Worm (Caenorhabditis elegans) whole organism, late embryonic: Measurements from ENCODE around the gene M60.7.
A peak's percentile ranks its signal among the peaks of the same experiment; 100 is the strongest.

Experiments used
- C38D4.7 ChIP-seq: fragments of 200-800 bp; sonication (Bioruptor generic); optimal IDR thresholded peaks from 2 replicates; lab custom pipeline; 2018; ENCODE audit warnings: mild to moderate bottlenecking, missing genetic modification characterization, moderate library complexity, missing compliant biosample characterization
- F13H6.1 ChIP-seq: sonication (generic microtip); optimal IDR thresholded peaks from 2 replicates; lab custom pipeline; 2016; ENCODE audit warnings: missing genetic modification characterization, missing compliant biosample characterization
- K02D7.2 ChIP-seq: sonication (generic microtip); optimal IDR thresholded peaks from 2 replicates; lab custom pipeline; 2017; ENCODE audit warnings: mild to moderate bottlenecking, missing genetic modification characterization, missing compliant biosample characterization
- ceh-14 ChIP-seq: sonication (generic microtip); optimal IDR thresholded peaks from 2 replicates; lab custom pipeline; 2016; ENCODE audit warnings: missing genotype, missing genetic modification characterization, missing compliant biosample characterization
- ceh-18 ChIP-seq: sonication (generic microtip); optimal IDR thresholded peaks from 2 replicates; lab custom pipeline; 2016; ENCODE audit warnings: missing genetic modification characterization, missing compliant biosample characterization
- ceh-30 ChIP-seq: fragments of 150-350 bp; optimal IDR thresholded peaks from 2 replicates; lab custom pipeline; 2014; ENCODE audit warnings: missing biosample characterization, missing genetic modification characterization
- ceh-31 ChIP-seq: sonication (generic microtip); optimal IDR thresholded peaks from 2 replicates; lab custom pipeline; 2016; ENCODE audit warnings: missing genetic modification characterization, missing compliant biosample characterization
- ceh-45 ChIP-seq: fragments of 200-800 bp; sonication (Bioruptor generic); IDR thresholded peaks from 2 replicates; pipeline ENCODE4 v1.3.6; 2022; ENCODE audit warnings: missing genetic modification reagents, missing genetic modification characterization, missing compliant biosample characterization
- ceh-48 ChIP-seq: sonication (generic microtip); optimal IDR thresholded peaks from 2 replicates; lab custom pipeline; 2016; ENCODE audit warnings: missing genetic modification characterization, inconsistent platforms, missing compliant biosample characterization
- dmd-4 ChIP-seq: sonication (generic microtip); optimal IDR thresholded peaks from 2 replicates; lab custom pipeline; 2016; ENCODE audit warnings: borderline replicate concordance, missing genetic modification characterization, missing compliant biosample characterization
- dve-1 ChIP-seq: sonication (generic microtip); optimal IDR thresholded peaks from 2 replicates; lab custom pipeline; 2017; ENCODE audit warnings: antibody characterized with exemption, mild to moderate bottlenecking, missing genetic modification characterization, missing compliant biosample characterization
- elt-2 ChIP-seq: sonication (generic microtip); optimal IDR thresholded peaks from 2 replicates; lab custom pipeline; 2016; ENCODE audit warnings: missing genetic modification reagents, missing genetic modification characterization, missing compliant biosample characterization
- elt-4 ChIP-seq: sonication (generic microtip); optimal IDR thresholded peaks from 2 replicates; lab custom pipeline; 2016; ENCODE audit warnings: missing genetic modification characterization, missing compliant biosample characterization
- ets-4 ChIP-seq: sonication (generic microtip); optimal IDR thresholded peaks from 2 replicates; lab custom pipeline; 2016; ENCODE audit warnings: missing genetic modification characterization, missing compliant biosample characterization
- fkh-6 ChIP-seq: sonication (generic microtip); optimal IDR thresholded peaks from 2 replicates; lab custom pipeline; 2016; ENCODE audit warnings: missing genetic modification characterization, missing compliant biosample characterization
- hlh-13 ChIP-seq: fragments of 200-800 bp; sonication (Bioruptor generic); optimal IDR thresholded peaks from 2 replicates; lab custom pipeline; 2018; ENCODE audit warnings: mild to moderate bottlenecking, missing genetic modification characterization, missing compliant biosample characterization
- hlh-30 ChIP-seq: sonication (generic microtip); optimal IDR thresholded peaks from 2 replicates; lab custom pipeline; 2017; ENCODE audit warnings: antibody characterized with exemption, missing genetic modification characterization, missing compliant biosample characterization; ENCODE audit not compliant: insufficient read depth
- hlh-8 ChIP-seq: sonication (generic microtip); optimal IDR thresholded peaks from 2 replicates; lab custom pipeline; 2016; ENCODE audit warnings: missing genotype, missing genetic modification characterization, missing compliant biosample characterization
- lim-6 ChIP-seq: sonication (generic microtip); optimal IDR thresholded peaks from 2 replicates; lab custom pipeline; 2016; ENCODE audit warnings: missing genetic modification characterization, missing compliant biosample characterization
- mec-3 ChIP-seq: sonication (generic microtip); optimal IDR thresholded peaks from 2 replicates; lab custom pipeline; 2016; ENCODE audit warnings: borderline replicate concordance, missing genetic modification characterization, missing compliant biosample characterization
- nfya-1 ChIP-seq: sonication (generic microtip); optimal IDR thresholded peaks from 2 replicates; lab custom pipeline; 2017; ENCODE audit warnings: missing genetic modification characterization, mild to moderate bottlenecking, missing compliant biosample characterization, antibody characterized with exemption, moderate library complexity
- nhr-11 ChIP-seq: fragments of 150-350 bp; optimal IDR thresholded peaks from 2 replicates; lab custom pipeline; 2014; ENCODE audit warnings: missing biosample characterization, missing genetic modification characterization
- nhr-232 ChIP-seq: sonication (generic microtip); optimal IDR thresholded peaks from 2 replicates; lab custom pipeline; 2016; ENCODE audit warnings: missing genetic modification characterization, missing compliant biosample characterization
- pat-9 ChIP-seq: fragments of 200-800 bp; sonication (Bioruptor generic); optimal IDR thresholded peaks from 2 replicates; lab custom pipeline; 2018; ENCODE audit warnings: mild to moderate bottlenecking, missing genetic modification characterization, moderate library complexity, missing compliant biosample characterization
- pax-1 ChIP-seq: fragments of 150-350 bp; optimal IDR thresholded peaks from 2 replicates; lab custom pipeline; 2014; ENCODE audit warnings: missing biosample characterization, missing genetic modification characterization
- pha-4 ChIP-seq: fragments of 150-350 bp; optimal IDR thresholded peaks from 2 replicates; lab custom pipeline; 2018; ENCODE audit warnings: missing biosample characterization, missing genetic modification reagents, missing genetic modification characterization
- pros-1 ChIP-seq: fragments of 150-350 bp; optimal IDR thresholded peaks from 2 replicates; lab custom pipeline; 2014; ENCODE audit warnings: missing biosample characterization, missing genetic modification reagents, missing genetic modification characterization
- rnt-1 ChIP-seq: sonication (generic microtip); optimal IDR thresholded peaks from 2 replicates; lab custom pipeline; 2016; ENCODE audit warnings: missing genetic modification characterization, missing compliant biosample characterization
- sdc-2 ChIP-seq: sonication (generic microtip); optimal IDR thresholded peaks from 2 replicates; lab custom pipeline; 2016; ENCODE audit warnings: missing genotype, missing genetic modification characterization, missing compliant biosample characterization
- sox-2 ChIP-seq: fragments of 200-800 bp; sonication (Bioruptor generic); IDR thresholded peaks from 2 replicates; pipeline ENCODE4 v1.3.6; 2022; ENCODE audit warnings: missing genetic modification reagents, missing genetic modification characterization, missing compliant biosample characterization
- sox-4 ChIP-seq: sonication (generic microtip); optimal IDR thresholded peaks from 2 replicates; lab custom pipeline; 2017; ENCODE audit warnings: mild to moderate bottlenecking, missing genetic modification characterization, inconsistent platforms, missing compliant biosample characterization
- syd-9 ChIP-seq: sonication (generic microtip); optimal IDR thresholded peaks from 2 replicates; lab custom pipeline; 2016; ENCODE audit warnings: mild to moderate bottlenecking, missing genetic modification characterization, moderate library complexity, missing compliant biosample characterization
- tbx-2 ChIP-seq: sonication (generic microtip); optimal IDR thresholded peaks from 2 replicates; lab custom pipeline; 2016; ENCODE audit warnings: missing genetic modification characterization, missing compliant biosample characterization
- tbx-7 ChIP-seq: sonication (generic microtip); optimal IDR thresholded peaks from 2 replicates; lab custom pipeline; 2016; ENCODE audit warnings: missing genotype, missing genetic modification characterization, missing compliant biosample characterization
- ttx-3 ChIP-seq: sonication (generic microtip); optimal IDR thresholded peaks from 2 replicates; lab custom pipeline; 2016; ENCODE audit warnings: missing genetic modification reagents, missing genetic modification characterization, missing compliant biosample characterization
- unc-3 ChIP-seq, 2 experiments: fragments of 200-800 bp in 1 of 2; sonication (Bioruptor generic) in 1 of 2; sonication (generic microtip) in 1 of 2; conservative IDR thresholded peaks in 1 of 2; optimal IDR thresholded peaks in 1 of 2; 2 replicates each; pipeline versions ENCODE4 v1.3.6 to Lab custom; 2016 to 2022; ENCODE audit warnings: missing compliant biosample characterization in 2 of 2, missing genetic modification characterization in 2 of 2, missing genetic modification reagents in 1 of 2
- unc-42 ChIP-seq: sonication (generic microtip); optimal IDR thresholded peaks from 2 replicates; lab custom pipeline; 2016; ENCODE audit warnings: missing genotype, missing genetic modification characterization, missing compliant biosample characterization
- unc-55 ChIP-seq: sonication (generic microtip); optimal IDR thresholded peaks from 2 replicates; lab custom pipeline; 2017; ENCODE audit warnings: missing biosample characterization, missing genetic modification reagents, missing genetic modification characterization
- unc-86 ChIP-seq: sonication (generic microtip); optimal IDR thresholded peaks from 2 replicates; lab custom pipeline; 2016; ENCODE audit warnings: missing genetic modification characterization, missing compliant biosample characterization
- zip-5 ChIP-seq: sonication (generic microtip); optimal IDR thresholded peaks from 2 replicates; lab custom pipeline; 2016; ENCODE audit warnings: missing genetic modification characterization, missing compliant biosample characterization
- ztf-16 ChIP-seq: sonication (generic microtip); optimal IDR thresholded peaks from 2 replicates; lab custom pipeline; 2017; ENCODE audit warnings: missing genetic modification characterization, missing compliant biosample characterization

Gene M60.7

ce11 chrX:8231858-8232257 lies 29.1 kb downstream of the M60.7 start, which contains the start of gene K02A6.3:
K02A6.3 (minus strand) TSS chrX:8231931.
- no peak for TF ChIP-seq lim-6
- peak; percentile 10 for TF ChIP-seq ceh-30 (tag; lab: Kevin White, UChicago)
- peak; percentile 33 for TF ChIP-seq syd-9
- TF ChIP-seq pax-1 (tag; lab: Kevin White, UChicago): no peak
- TF ChIP-seq dmd-4 (tag; lab: Kevin White, UChicago): no peak
- TF ChIP-seq C38D4.7 (GFP tag; lab: Kevin White, UChicago): no peak
- peak; percentile 69 for TF ChIP-seq rnt-1 (tag; lab: Kevin White, UChicago)
- no peak for TF ChIP-seq K02D7.2 (tag; lab: Kevin White, UChicago)
- peak; percentile 60 for TF ChIP-seq unc-42 (tag; lab: Kevin White, UChicago)
- no peak for TF ChIP-seq sox-2 (GFP tag; lab: Robert Waterston, UW)
- no peak for TF ChIP-seq ztf-16 (tag; lab: Kevin White, UChicago)
- TF ChIP-seq ceh-18 (tag; lab: Kevin White, UChicago): peak; percentile 86
- no peak for TF ChIP-seq nhr-11
- peak; percentile 82 for TF ChIP-seq ceh-48 (tag; lab: Kevin White, UChicago)
- no peak for TF ChIP-seq hlh-13 (GFP tag; lab: Kevin White, UChicago)
- no peak for TF ChIP-seq unc-86 (tag; lab: Kevin White, UChicago)
- peak; percentile 50 for TF ChIP-seq dve-1
- peak; percentile 72 for TF ChIP-seq unc-55 (GFP tag; lab: Kevin White, UChicago)
- TF ChIP-seq tbx-2 (tag; lab: Kevin White, UChicago): peak; percentile 49
- TF ChIP-seq pros-1 (tag; lab: Kevin White, UChicago): no peak
- TF ChIP-seq sox-4 (tag; lab: Kevin White, UChicago): no peak
- peak; percentile 94 for TF ChIP-seq hlh-30 (tag; lab: Kevin White, UChicago)
- no peak for TF ChIP-seq pat-9 (tag; lab: Kevin White, UChicago)
- peak; percentile 43 for TF ChIP-seq F13H6.1 (tag; lab: Kevin White, UChicago)
- TF ChIP-seq unc-3 (GFP tag; conservative IDR thresholded peaks at IDR 0.05; lab: Robert Waterston, UW): no peak
- no peak for TF ChIP-seq unc-3 (tag; optimal IDR thresholded peaks at IDR 0.05; lab: Kevin White, UChicago)
- TF ChIP-seq fkh-6 (tag; lab: Kevin White, UChicago): no peak
- no peak for TF ChIP-seq pha-4 (tag; lab: Kevin White, UChicago)
- TF ChIP-seq nfya-1: peak; percentile 65
- TF ChIP-seq hlh-8 (tag; lab: Kevin White, UChicago): peak; percentile 9
- TF ChIP-seq tbx-7 (tag; lab: Kevin White, UChicago): no peak
- TF ChIP-seq ceh-31 (tag; lab: Kevin White, UChicago): peak; percentile 36
- TF ChIP-seq mec-3: no peak
- no peak for TF ChIP-seq nhr-232
- peak; percentile 48 for TF ChIP-seq ets-4 (tag; lab: Kevin White, UChicago)
- TF ChIP-seq elt-2: peak; percentile 28
- TF ChIP-seq sdc-2: peak; percentile 9

DNA sequence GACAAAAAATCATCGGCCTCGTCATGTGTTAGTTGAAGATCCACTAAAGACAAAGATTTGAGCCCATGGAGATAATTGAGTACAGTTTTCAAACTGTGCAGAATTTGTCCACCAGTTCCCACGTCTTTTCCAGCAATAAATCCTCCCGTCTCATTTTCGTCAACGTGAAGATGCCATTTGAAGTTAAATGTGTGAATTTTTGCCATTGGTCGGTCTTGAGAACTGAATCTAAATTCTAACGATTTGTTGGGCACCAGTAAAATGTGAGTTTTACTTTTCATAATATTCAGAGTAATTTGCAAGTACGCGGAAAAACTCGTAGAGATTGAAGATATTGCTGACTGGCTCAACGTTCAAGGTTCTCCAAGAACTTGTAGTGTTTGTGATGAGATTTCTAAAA lies 30.4 kb downstream of the M60.7 start:
- TF ChIP-seq ttx-3 (tag; lab: Kevin White, UChicago) (no peak), K02D7.2 (tag; lab: Kevin White, UChicago) (no peak), ceh-45 (GFP tag; lab: Robert Waterston, UW) (no peak)

DNA sequence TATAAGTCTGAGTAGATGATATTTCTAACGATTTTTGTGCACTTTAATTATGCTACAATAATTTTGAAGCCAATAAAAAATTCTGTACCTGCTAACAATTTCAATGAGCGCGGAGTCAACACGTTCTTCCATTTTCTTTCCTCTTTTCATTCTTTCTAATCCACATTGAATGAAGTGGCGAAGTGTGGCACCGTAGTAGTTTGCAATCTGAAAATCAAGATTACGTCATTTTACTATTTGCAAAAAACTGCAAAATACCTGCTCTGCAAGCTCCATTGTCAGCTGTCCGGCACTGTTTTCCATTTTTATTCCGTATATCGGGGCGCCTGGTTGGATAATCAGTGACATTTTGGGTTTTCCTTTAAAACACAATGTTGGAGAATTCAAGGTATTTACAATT lies 31.8 kb downstream of the M60.7 start:
- TF ChIP-seq unc-86 (tag; lab: Kevin White, UChicago) (no peak), zip-5 (no peak), ceh-14 (tag; lab: Kevin White, UChicago) (no peak), elt-4 (no peak)
